Fruit fly (Drosophila melanogaster) whole organism: ENCODE measurements around the gene alpha-Est9.

Experiments used
- CG8478 ChIP-seq: fragments of >200 bp; optimal IDR thresholded peaks from 2 replicates; lab custom pipeline; 2018; ENCODE audit warnings: inconsistent platforms
- Dll ChIP-seq: fragments of >200 bp; optimal IDR thresholded peaks from 2 replicates; lab custom pipeline; 2017
- pan ChIP-seq: fragments of >200 bp; optimal IDR thresholded peaks from 2 replicates; lab custom pipeline; 2017
- psq ChIP-seq: fragments of >200 bp; optimal IDR thresholded peaks from 2 replicates; lab custom pipeline; 2017
- usp ChIP-seq: fragments of >200 bp; optimal IDR thresholded peaks from 2 replicates; lab custom pipeline; 2017; ENCODE audit warnings: missing biosample characterization, missing genetic modification characterization, mixed read lengths

dm6 chr3R:7514232-7514863, 9.4 kb upstream of the alpha-Est9 start:
- TF ChIP-seq CG8478 (no peak), usp (no peak), Dll (lab: Kevin White, UChicago) (no peak), pan (lab: Kevin White, UChicago) (no peak), psq (no peak)
